Fruit fly (Drosophila melanogaster) whole organism, prepupa: ENCODE measurements around the gene RpS19a.

Experiments
- CG1621 ChIP-seq: fragments of 200-800 bp; sonication (Bioruptor generic); optimal IDR thresholded peaks from 3 replicates; lab custom pipeline; 2018; ENCODE audit warnings: missing biosample characterization, mild to moderate bottlenecking, missing genetic modification characterization
- CG31627 ChIP-seq: fragments of 200-800 bp; sonication (Bioruptor generic); optimal IDR thresholded peaks from 3 replicates; lab custom pipeline; 2016; ENCODE audit warnings: missing biosample characterization, missing genetic modification characterization
- CG6163 ChIP-seq: fragments of 200-800 bp; sonication (Bioruptor generic); IDR thresholded peaks from 3 replicates; pipeline ENCODE4 v1.3.6; 2022; ENCODE audit warnings: missing biosample characterization, missing genetic modification characterization
- Eip93F ChIP-seq: fragments of 200-800 bp; sonication (Bioruptor generic); optimal IDR thresholded peaks from 2 replicates; lab custom pipeline; 2016; ENCODE audit warnings: missing biosample characterization, mild to moderate bottlenecking, missing genetic modification characterization
- fd59A ChIP-seq: fragments of 200-800 bp; sonication (Bioruptor generic); optimal IDR thresholded peaks from 2 replicates; lab custom pipeline; 2017; ENCODE audit warnings: missing biosample characterization, mild to moderate bottlenecking, missing genetic modification characterization, missing genetic modification reagents

dm6 chrX:16616773-16617738 is 20.6 kb upstream of the RpS19a start:
- TF ChIP-seq CG1621 (tag; lab: Kevin White, UChicago): no peak
- peak; percentile 19; the same call in 1 of the 3 replicates for TF ChIP-seq CG6163 (GFP tag; lab: Robert Waterston, UW)
- TF ChIP-seq fd59A (GFP tag; lab: Kevin White, UChicago): no peak
- TF ChIP-seq CG31627: no peak
- TF ChIP-seq Eip93F (GFP tag; lab: Kevin White, UChicago): no peak
